Worm (Caenorhabditis elegans) whole organism, mixed stage, embryonic: ENCODE data around the gene ZK1193.2.

Experiments
- lin-32 ChIP-seq: fragments of 200-800 bp; sonication (Bioruptor generic); optimal IDR thresholded peaks from 2 replicates; lab custom pipeline; 2018; ENCODE audit warnings: mild to moderate bottlenecking, missing genetic modification characterization, missing compliant biosample characterization
- mep-1 ChIP-seq: fragments of 150-350 bp; optimal IDR thresholded peaks from 2 replicates; lab custom pipeline; 2017; ENCODE audit warnings: missing biosample characterization, missing genetic modification reagents, missing genetic modification characterization, inconsistent platforms
- mls-2 ChIP-seq: sonication (generic microtip); optimal IDR thresholded peaks from 2 replicates; lab custom pipeline; 2016; ENCODE audit warnings: mild to moderate bottlenecking, missing genetic modification characterization, moderate library complexity, missing compliant biosample characterization
- nhr-237 ChIP-seq: fragments of 150-350 bp; optimal IDR thresholded peaks from 2 replicates; lab custom pipeline; 2014; ENCODE audit warnings: missing biosample characterization, missing genetic modification characterization
- nhr-76 ChIP-seq: sonication (generic microtip); optimal IDR thresholded peaks from 2 replicates; lab custom pipeline; 2017; ENCODE audit warnings: missing biosample characterization, missing genetic modification characterization
- unc-120 ChIP-seq: sonication (generic microtip); optimal IDR thresholded peaks from 2 replicates; lab custom pipeline; 2017; ENCODE audit warnings: missing genetic modification characterization, missing compliant biosample characterization; ENCODE audit not compliant: poor library complexity, severe bottlenecking
- ztf-11 ChIP-seq: fragments of 150-350 bp; optimal IDR thresholded peaks from 2 replicates; lab custom pipeline; 2014; ENCODE audit warnings: missing biosample characterization, missing genetic modification characterization

DNA sequence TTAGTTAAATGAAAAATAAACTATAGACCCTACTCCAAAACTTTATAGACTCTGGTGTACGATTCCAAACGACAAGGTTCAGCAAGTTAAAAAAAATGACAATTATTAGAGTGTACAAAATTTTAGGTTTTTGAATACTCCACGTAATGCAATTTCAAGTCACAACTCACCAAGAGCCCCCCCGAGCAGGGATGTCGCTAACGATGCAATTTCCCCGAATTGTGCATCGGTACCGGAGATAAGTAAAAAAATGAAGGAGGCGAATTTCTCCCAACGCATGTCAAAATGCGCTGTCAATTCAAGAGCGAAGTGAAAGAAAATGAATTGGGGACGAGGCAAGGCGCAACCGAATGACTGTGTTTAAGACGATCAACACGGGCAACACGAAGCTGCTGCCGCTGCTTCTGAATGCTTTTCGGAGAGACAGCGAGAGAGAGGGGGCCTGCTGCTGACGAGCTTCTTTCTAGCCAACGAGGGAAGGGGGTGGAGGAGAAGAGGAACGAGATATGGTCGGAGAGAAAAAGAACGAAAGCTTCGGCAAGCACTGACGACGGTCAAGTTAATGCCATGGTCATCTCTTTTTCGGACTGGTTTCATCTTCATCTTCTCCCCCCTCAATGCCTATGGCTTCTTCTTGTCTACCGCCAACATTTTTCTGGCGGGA, 31.8 kb upstream of the ZK1193.2 start, which contains the start of gene abu-12:
- TF ChIP-seq nhr-76 (tag; lab: Kevin White, UChicago) (no peak), unc-120 (tag; lab: Kevin White, UChicago) (no peak), mls-2 (tag; lab: Kevin White, UChicago) (no peak), lin-32 (GFP tag; lab: Kevin White, UChicago) (no peak), ztf-11 (tag; lab: Kevin White, UChicago) (no peak), nhr-237 (no peak), mep-1 (tag; lab: Kevin White, UChicago) (no peak)
